Fruit fly (Drosophila melanogaster): ENCODE data around the gene CG42747.

Gene CG42747

DNA sequence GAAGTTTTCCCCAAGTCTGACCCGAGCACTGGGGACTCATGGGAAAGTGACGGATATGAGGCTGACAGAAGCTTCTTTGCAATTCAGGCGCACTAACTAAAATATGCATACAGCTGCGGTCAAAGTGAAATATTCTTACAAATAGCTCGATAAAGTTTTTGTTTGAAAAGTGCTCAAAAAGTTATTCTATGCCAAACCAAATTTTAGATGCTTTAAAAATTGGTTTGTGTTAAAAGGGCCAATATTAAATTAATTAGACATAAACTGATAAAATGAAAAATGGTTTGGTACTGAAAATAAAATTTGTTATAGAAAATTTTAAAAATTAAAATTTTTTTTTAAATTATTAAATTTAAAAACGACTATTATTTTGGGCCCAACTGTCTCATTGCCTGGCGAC lies 33.8 kb upstream of the CG42747 start:
- TF ChIP-seq Blimp-1 (GFP tag; optimal IDR thresholded peaks at IDR 0.05) (no peak), CG15514 (GFP tag; optimal IDR thresholded peaks at IDR 0.05) (no peak), CG16779 (GFP tag; IDR thresholded peaks at IDR 0.05) (no peak), CG30020 (tag; optimal IDR thresholded peaks at IDR 0.05) (no peak), CG9609 (GFP tag; optimal IDR thresholded peaks at IDR 0.05) (no peak), Myb (GFP tag; optimal IDR thresholded peaks at IDR 0.05) (no peak), CG7556 (GFP tag; optimal IDR thresholded peaks at IDR 0.05) (no peak), salm (tag; optimal IDR thresholded peaks at IDR 0.05) (no peak), inv (GFP tag; IDR thresholded peaks at IDR 0.05; ENCODE audit: partially characterized antibody) (no peak), pita (GFP tag; optimal IDR thresholded peaks at IDR 0.05) (no peak), CG12104 (GFP tag; optimal IDR thresholded peaks at IDR 0.05) (no peak), Mes4 (GFP tag; optimal IDR thresholded peaks at IDR 0.05) (no peak), Ravus (GFP tag; IDR thresholded peaks at IDR 0.05) (no peak), CG10147 (GFP tag; optimal IDR thresholded peaks at IDR 0.05) (no peak), B-H1 (GFP tag; IDR thresholded peaks at IDR 0.05) (no peak), pros (GFP tag; optimal IDR thresholded peaks at IDR 0.05) (no peak), Hr3 (GFP tag; optimal IDR thresholded peaks at IDR 0.05) (no peak), bcd (GFP tag; optimal IDR thresholded peaks at IDR 0.05) (no peak), gfzf (GFP tag; optimal IDR thresholded peaks at IDR 0.05) (no peak)

DNA sequence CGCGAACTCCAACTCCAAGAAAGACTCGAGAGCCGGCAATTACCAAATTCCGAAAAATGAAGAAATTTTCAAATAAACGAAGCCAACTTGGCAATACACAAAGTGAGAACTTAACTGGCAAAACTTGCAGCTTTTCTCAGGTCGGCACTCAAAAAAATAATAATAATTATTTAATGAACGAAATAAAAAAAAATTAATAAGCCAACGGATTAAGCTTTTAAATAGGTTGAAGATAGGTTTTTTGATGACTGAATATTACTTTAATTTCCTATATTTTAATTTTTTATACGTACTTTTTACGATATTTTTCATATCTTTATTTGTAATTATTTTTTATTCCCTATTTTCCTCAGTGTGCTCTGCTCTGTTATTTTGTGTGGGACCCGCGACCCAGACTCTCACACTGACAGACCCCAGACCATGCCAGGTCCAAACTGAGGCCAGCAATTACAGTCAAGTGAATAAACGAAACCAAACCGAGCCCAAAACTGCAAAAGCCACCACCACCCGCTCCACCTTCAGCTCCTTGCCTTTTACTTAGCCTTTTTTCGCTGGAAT lies 30.7 kb upstream of the CG42747 start:
- TF ChIP-seq lbe (GFP tag; optimal IDR thresholded peaks at IDR 0.05) (peak; percentile 26), inv (GFP tag; IDR thresholded peaks at IDR 0.05; ENCODE audit: partially characterized antibody) (no peak)

DNA sequence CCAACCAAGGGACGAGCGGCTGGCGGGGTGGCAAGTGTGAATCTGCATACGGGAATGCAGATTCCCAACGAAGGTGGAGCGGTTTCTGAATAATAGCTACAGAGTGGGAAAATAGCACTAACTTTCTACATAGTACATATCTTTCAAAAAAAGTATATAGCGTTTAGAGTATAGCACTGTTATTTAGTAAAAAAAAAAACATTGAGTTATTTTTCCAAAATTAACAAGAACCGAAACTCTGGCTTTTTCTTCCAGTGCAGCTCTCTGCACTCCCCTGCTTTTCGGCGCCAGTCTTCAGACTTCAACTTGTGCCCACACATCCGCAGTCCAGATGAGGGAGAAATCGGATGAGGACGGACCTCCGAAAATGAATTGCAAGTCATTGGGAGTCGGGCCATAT lies 29.0 kb upstream of the CG42747 start:
- TF ChIP-seq D (optimal IDR thresholded peaks at IDR 0.05) (no peak), D (GFP tag; optimal IDR thresholded peaks at IDR 0.05) (peak; percentile 6), Xrp1 (GFP tag; IDR thresholded peaks at IDR 0.05) (0 out of 2 replicates have a peak, but pooled peaks have one; percentile 16), HLHmδ (GFP tag; optimal IDR thresholded peaks at IDR 0.05) (no peak), nom (GFP tag; optimal IDR thresholded peaks at IDR 0.05) (peak; percentile 59), phol (tag; optimal IDR thresholded peaks at IDR 0.05) (peak; percentile 5), Blimp-1 (GFP tag; optimal IDR thresholded peaks at IDR 0.05) (peak; percentile 1), CG2678 (tag; optimal IDR thresholded peaks at IDR 0.05) (no peak), Drgx (GFP tag; IDR thresholded peaks at IDR 0.05) (peak; percentile 17; the same call in 1 of the 2 replicates)

DNA sequence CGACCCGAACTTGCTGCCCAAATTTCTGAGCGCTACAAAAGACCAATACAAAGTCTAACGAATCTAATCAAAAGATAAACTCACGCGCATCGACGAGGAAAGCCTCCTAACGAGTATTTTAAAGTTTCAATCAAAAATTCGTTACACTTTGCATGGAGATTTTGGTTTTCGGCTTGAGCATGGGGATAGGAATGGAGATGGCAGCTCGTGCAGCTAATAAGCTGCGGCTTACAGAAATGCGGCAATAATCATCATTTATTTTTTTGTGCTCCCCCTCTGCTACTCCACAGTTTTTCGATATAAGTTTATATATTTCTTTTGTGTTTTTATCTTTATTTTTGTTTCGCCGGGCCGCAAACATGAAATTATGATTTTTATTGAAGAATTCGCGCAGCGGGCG lies 12.6 kb upstream of the CG42747 start:
- TF ChIP-seq oc (tag; optimal IDR thresholded peaks at IDR 0.05) (peak; percentile 61), CG43689 (GFP tag; IDR thresholded peaks at IDR 0.05) (no peak), dimm (GFP tag; IDR thresholded peaks at IDR 0.05) (no peak), sd (tag; optimal IDR thresholded peaks at IDR 0.05) (peak; percentile 5), CG10654 (GFP tag; optimal IDR thresholded peaks at IDR 0.05) (no peak), Ravus (GFP tag; IDR thresholded peaks at IDR 0.05) (no peak), CG4820 (GFP tag; optimal IDR thresholded peaks at IDR 0.05) (no peak), Awh (GFP tag; IDR thresholded peaks at IDR 0.05) (peak; percentile 37; the same call in 1 of the 2 replicates), gsb-n (tag; optimal IDR thresholded peaks at IDR 0.05) (peak; percentile 65), CG3995 (GFP tag; optimal IDR thresholded peaks at IDR 0.05) (no peak), toy (GFP tag; IDR thresholded peaks at IDR 0.05) (no peak), CG12299 (tag; optimal IDR thresholded peaks at IDR 0.05) (no peak), unc-4 (GFP tag; IDR thresholded peaks at IDR 0.05; ENCODE audit: partially characterized antibody) (no peak)
